Fruit fly (Drosophila melanogaster): ENCODE data around the gene Archease.

DNA sequence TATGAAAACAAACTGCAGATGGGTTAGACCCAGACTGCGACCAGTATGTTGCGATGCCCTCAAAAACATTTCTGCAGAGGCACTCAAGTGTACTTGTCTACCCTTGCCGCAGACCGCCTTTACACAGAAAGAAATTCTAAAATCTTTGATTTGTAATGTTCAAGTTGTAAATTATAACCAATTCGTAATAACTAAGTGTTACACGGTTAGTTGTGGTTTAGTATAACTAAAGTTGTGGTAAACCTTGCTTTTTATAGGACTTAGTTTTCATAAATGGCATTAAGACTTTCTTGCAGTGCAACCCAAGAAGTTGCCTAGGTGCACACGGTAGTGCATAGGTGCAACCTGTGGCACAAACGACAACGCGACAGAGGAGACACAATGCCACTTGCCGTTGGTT is 19.3 kb upstream of the Archease start:
- TF ChIP-seq toy (GFP tag; IDR thresholded peaks at IDR 0.05), result no peak
- TF ChIP-seq CG5245 (GFP tag; optimal IDR thresholded peaks at IDR 0.05), result no peak
- TF ChIP-seq Sry-β (GFP tag; optimal IDR thresholded peaks at IDR 0.05), result no peak
- TF ChIP-seq lab (GFP tag; optimal IDR thresholded peaks at IDR 0.05), result no peak
- TF ChIP-seq crp (GFP tag; optimal IDR thresholded peaks at IDR 0.05), result no peak
- TF ChIP-seq CG6654 (GFP tag; optimal IDR thresholded peaks at IDR 0.05), result no peak
- no peak for TF ChIP-seq CG12071 (GFP tag; optimal IDR thresholded peaks at IDR 0.05)
